Worm (Caenorhabditis elegans) whole organism, mixed stage, embryonic: ENCODE results near the gene ttr-35.

Experiments used
- ces-1 ChIP-seq: fragments of 150-350 bp; optimal IDR thresholded peaks from 2 replicates; lab custom pipeline; 2014; ENCODE audit warnings: missing biosample characterization, missing genetic modification reagents, missing genetic modification characterization
- lin-13 ChIP-seq: fragments of 150-350 bp; optimal IDR thresholded peaks from 2 replicates; lab custom pipeline; 2014; ENCODE audit warnings: missing biosample characterization, missing genetic modification characterization
- nhr-12 ChIP-seq: fragments of 150-350 bp; optimal IDR thresholded peaks from 2 replicates; lab custom pipeline; 2014; ENCODE audit warnings: missing biosample characterization, missing genetic modification characterization
- pha-4 ChIP-seq: fragments of 150-350 bp; optimal IDR thresholded peaks from 2 replicates; lab custom pipeline; 2018; ENCODE audit warnings: missing biosample characterization, missing genetic modification reagents, missing genetic modification characterization
- snpc-4 ChIP-seq: fragments of 150-350 bp; optimal IDR thresholded peaks from 2 replicates; lab custom pipeline; 2014; ENCODE audit warnings: missing biosample characterization, missing genetic modification characterization
- unc-62 ChIP-seq: fragments of 150-350 bp; optimal IDR thresholded peaks from 2 replicates; lab custom pipeline; 2014; ENCODE audit warnings: missing biosample characterization, missing genetic modification reagents, missing genetic modification characterization

DNA sequence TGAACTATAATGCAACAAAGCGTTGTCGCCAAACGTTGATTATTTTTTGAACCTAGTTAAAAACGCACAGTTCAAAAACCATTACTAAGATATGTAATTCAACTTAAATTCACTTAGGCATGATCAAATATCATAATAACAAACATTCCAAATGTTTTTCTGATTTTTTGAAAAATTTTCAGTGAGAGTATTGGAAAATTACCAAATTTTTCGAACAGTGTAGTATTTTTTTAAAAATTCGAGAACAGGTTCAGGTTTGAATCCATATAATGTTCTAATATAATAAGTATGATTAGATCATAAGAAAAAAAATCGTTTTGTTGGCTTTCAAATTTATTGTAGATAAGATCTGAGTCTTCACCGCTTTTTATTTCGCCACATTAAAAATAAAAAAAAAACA, 41.5 kb downstream of the ttr-35 start:
- no peak for TF ChIP-seq unc-62 (GFP tag; lab: Kevin White, UChicago)
- TF ChIP-seq ces-1 (GFP tag; lab: Kevin White, UChicago), result no peak
- no peak for TF ChIP-seq lin-13 (tag; lab: Kevin White, UChicago)
- no peak for TF ChIP-seq snpc-4 (tag; lab: Kevin White, UChicago)
- no peak for TF ChIP-seq pha-4 (tag; lab: Kevin White, UChicago)
- TF ChIP-seq nhr-12 (tag; lab: Kevin White, UChicago), result no peak
